Fruit fly (Drosophila melanogaster) S2 (cell line): ENCODE results near the gene CG15446.
A peak's percentile ranks its signal among the peaks of the same experiment; 100 is the strongest.

Source experiments
- CG8478 ChIP-seq: fragments of >200 bp; optimal IDR thresholded peaks from 2 replicates; lab custom pipeline; 2018
- CTCF ChIP-seq, 2 experiments: fragments of >200 bp; optimal IDR thresholded peaks; 2 replicates each; lab custom pipeline; 2018

CG15446 gene

dm6 chrX:21102106-21102505 lies at the start of gene CG15446:
Gene CG15446, minus strand, starts transcription at chrX:21102206.
- TF ChIP-seq CG8478 (lab: Kevin White, UChicago) (no peak), CTCF (optimal IDR thresholded peaks at IDR 0.05; lab: Kevin White, UChicago) (no peak)

dm6 chrX:21146941-21147340 lies 44.9 kb upstream of the CG15446 start, which contains the start of gene CG45154:
Gene CG45154, minus strand, starts transcription at chrX:21147041.
- TF ChIP-seq CG8478 (lab: Kevin White, UChicago) (no peak), CTCF (optimal IDR thresholded peaks at IDR 0.05; lab: Kevin White, UChicago) (no peak)

dm6 chrX:21127267-21127666 lies 25.3 kb upstream of the CG15446 start:
- no peak for TF ChIP-seq CG8478 (lab: Kevin White, UChicago)
- no peak for TF ChIP-seq CTCF (optimal IDR thresholded peaks at IDR 0.05; lab: Kevin White, UChicago)

dm6 chrX:21126790-21127189 lies 24.8 kb upstream of the CG15446 start:
- TF ChIP-seq CTCF (optimal IDR thresholded peaks at IDR 0.05; lab: Kevin White, UChicago): no peak
- TF ChIP-seq CG8478 (lab: Kevin White, UChicago): no peak

- no peak for TF ChIP-seq CTCF (optimal IDR thresholded peaks at IDR 0.05; lab: Kevin White, UChicago)
- TF ChIP-seq CG8478 (lab: Kevin White, UChicago): no peak
Measured at dm6 chrX:21125966-21126553, 24.1 kb upstream of the CG15446 start.

dm6 chrX:21124176-21124575 lies 22.2 kb upstream of the CG15446 start:
- TF ChIP-seq CTCF (optimal IDR thresholded peaks at IDR 0.05; lab: Kevin White, UChicago) (no peak), CG8478 (lab: Kevin White, UChicago) (no peak)

- TF ChIP-seq CTCF (optimal IDR thresholded peaks at IDR 0.05; lab: Kevin White, UChicago) (no peak), CG8478 (lab: Kevin White, UChicago) (no peak)
Measured at dm6 chrX:21123499-21123898, 21.5 kb upstream of the CG15446 start, which contains the start of gene ldd. Gene ldd, plus strand, starts transcription at chrX:21123634.

- TF ChIP-seq CG8478 (lab: Kevin White, UChicago): no peak
- TF ChIP-seq CTCF (optimal IDR thresholded peaks at IDR 0.05; lab: Kevin White, UChicago): peak in 1 of 2 experiments; percentile 17
Measured at dm6 chrX:21116864-21117464, 15.0 kb upstream of the CG15446 start, which contains the start of the genes unc and CG15445. Gene unc, minus strand, starts transcription at chrX:21116914. Gene CG15445, plus strand, starts transcription at chrX:21117159.

dm6 chrX:21106269-21106668 lies 4.3 kb upstream of the CG15446 start, which contains the start of gene CG1503:
Gene CG1503, minus strand, starts transcription at chrX:21106369.
- TF ChIP-seq CTCF (optimal IDR thresholded peaks at IDR 0.05; lab: Kevin White, UChicago) (no peak), CG8478 (lab: Kevin White, UChicago) (no peak)

- TF ChIP-seq CG8478 (lab: Kevin White, UChicago) (no peak), CTCF (optimal IDR thresholded peaks at IDR 0.05; lab: Kevin White, UChicago) (no peak)
Measured at dm6 chrX:21093544-21093943, 8.5 kb downstream of the CG15446 start, which contains the start of gene stg1. Gene stg1, plus strand, starts transcription at chrX:21093844.

- TF ChIP-seq CTCF (optimal IDR thresholded peaks at IDR 0.05; lab: Kevin White, UChicago) (no peak), CG8478 (lab: Kevin White, UChicago) (no peak)
Measured at dm6 chrX:21083246-21083645, 18.8 kb downstream of the CG15446 start.

dm6 chrX:21080335-21080734 lies 21.7 kb downstream of the CG15446 start:
- TF ChIP-seq CG8478 (lab: Kevin White, UChicago): no peak
- TF ChIP-seq CTCF (optimal IDR thresholded peaks at IDR 0.05; lab: Kevin White, UChicago): no peak

- TF ChIP-seq CG8478 (lab: Kevin White, UChicago) (no peak), CTCF (optimal IDR thresholded peaks at IDR 0.05; lab: Kevin White, UChicago) (no peak)
Measured at dm6 chrX:21074329-21074708, 27.7 kb downstream of the CG15446 start.

dm6 chrX:21073641-21074328 lies 28.2 kb downstream of the CG15446 start:
- TF ChIP-seq CTCF (optimal IDR thresholded peaks at IDR 0.05; lab: Kevin White, UChicago) (no peak), CG8478 (lab: Kevin White, UChicago) (no peak)

dm6 chrX:21072953-21073352 lies 29.1 kb downstream of the CG15446 start:
- TF ChIP-seq CG8478 (lab: Kevin White, UChicago) (no peak), CTCF (optimal IDR thresholded peaks at IDR 0.05; lab: Kevin White, UChicago) (no peak)
